Worm (Caenorhabditis elegans) whole organism, L2 larva: Measurements from ENCODE around the gene Y17G7B.8.

Experiments used
- lin-13 ChIP-seq: fragments of 150-350 bp; optimal IDR thresholded peaks from 2 replicates; lab custom pipeline; 2014; ENCODE audit warnings: missing biosample characterization, missing genetic modification reagents, missing genetic modification characterization
- lin-39 ChIP-seq: fragments of 150-350 bp; optimal IDR thresholded peaks from 2 replicates; lab custom pipeline; 2014; ENCODE audit warnings: missing biosample characterization, missing genetic modification reagents, missing genetic modification characterization
- nhr-12 ChIP-seq: fragments of 150-350 bp; optimal IDR thresholded peaks from 2 replicates; lab custom pipeline; 2014; ENCODE audit warnings: missing biosample characterization, missing genetic modification characterization

- TF ChIP-seq lin-13 (GFP tag; lab: Kevin White, UChicago), result no peak
- TF ChIP-seq nhr-12, result no peak
- no peak for TF ChIP-seq lin-39 (tag; lab: Kevin White, UChicago)
Measured at ce11 chrII:12050607-12051006, 23.1 kb upstream of the Y17G7B.8 start.
